Worm (Caenorhabditis elegans): Measurements from ENCODE around the gene ric-4.

The ric-4 gene

ce11 chrV:10270214-10270613, at the start of gene ric-4:
TSS of gene ric-4 (minus strand) at chrV:10270314.
- no peak for TF ChIP-seq madf-3 (GFP tag; IDR thresholded peaks at IDR 0.05)
- TF ChIP-seq C06A6.2 (GFP tag; conservative IDR thresholded peaks at IDR 0.05): no peak
- TF ChIP-seq zim-3 (tag; optimal IDR thresholded peaks at IDR 0.05): no peak
- TF ChIP-seq sea-2 (GFP tag; IDR thresholded peaks at IDR 0.05): no peak
- no peak for TF ChIP-seq F37B4.10 (GFP tag; IDR thresholded peaks at IDR 0.05)
- no peak for TF ChIP-seq dpl-1 (GFP tag; optimal IDR thresholded peaks at IDR 0.05)
- no peak for TF ChIP-seq attf-3 (GFP tag; conservative IDR thresholded peaks at IDR 0.05)
- TF ChIP-seq akir-1 (GFP tag; optimal IDR thresholded peaks at IDR 0.05): no peak
- TF ChIP-seq lin-35 (GFP tag; optimal IDR thresholded peaks at IDR 0.05): no peak
- TF ChIP-seq tbp1 (GFP tag; optimal IDR thresholded peaks at IDR 0.05): no peak
- TF ChIP-seq him-1 (tag; optimal IDR thresholded peaks at IDR 0.05): no peak
- TF ChIP-seq zfh-2 (GFP tag; conservative IDR thresholded peaks at IDR 0.05): no peak

ce11 chrV:10319434-10319833, 49.3 kb upstream of the ric-4 start, which contains the start of gene B0024.11:
TSS of gene B0024.11 (minus strand) at chrV:10319534.
- TF ChIP-seq bed-1 (GFP tag; IDR thresholded peaks at IDR 0.05) (no peak), egl-18 (GFP tag; IDR thresholded peaks at IDR 0.05) (no peak), zfh-2 (GFP tag; conservative IDR thresholded peaks at IDR 0.05) (no peak), F52B5.7 (tag; optimal IDR thresholded peaks at IDR 0.05) (no peak), let-607 (tag; optimal IDR thresholded peaks at IDR 0.05) (no peak), Y53G8AR.9 (GFP tag; conservative IDR thresholded peaks at IDR 0.05) (no peak)

- TF ChIP-seq lsy-27 (tag; optimal IDR thresholded peaks at IDR 0.05; ENCODE audit: borderline replicate concordance, insufficient read depth): no peak
- TF ChIP-seq attf-6 (GFP tag; IDR thresholded peaks at IDR 0.05): no peak
- TF ChIP-seq gei-17 (GFP tag; optimal IDR thresholded peaks at IDR 0.05): no peak
Measured at ce11 chrV:10317294-10317693, 47.2 kb upstream of the ric-4 start, which contains the start of gene asps-1. TSS of gene asps-1 (minus strand) at chrV:10317394.

- TF ChIP-seq fkh-3 (tag; optimal IDR thresholded peaks at IDR 0.05) (no peak), mcd-1 (GFP tag; IDR thresholded peaks at IDR 0.05) (no peak), Y95B8A.8 (GFP tag; IDR thresholded peaks at IDR 0.05) (no peak), madf-10 (tag; optimal IDR thresholded peaks at IDR 0.05) (no peak), cebp-2 (GFP tag; IDR thresholded peaks at IDR 0.05) (no peak), dox-1 (GFP tag; IDR thresholded peaks at IDR 0.05) (no peak), nhr-120 (GFP tag; IDR thresholded peaks at IDR 0.05) (no peak), let-607 (tag; optimal IDR thresholded peaks at IDR 0.05) (no peak), B0261.1 (tag; optimal IDR thresholded peaks at IDR 0.05) (no peak), attf-3 (GFP tag; conservative IDR thresholded peaks at IDR 0.05) (no peak), nhr-27 (tag; optimal IDR thresholded peaks at IDR 0.05) (no peak), mxl-1 (tag; optimal IDR thresholded peaks at IDR 0.05) (no peak)
Measured at ce11 chrV:10314371-10314770, 44.3 kb upstream of the ric-4 start, which contains the start of gene trx-2. TSS of gene trx-2 (plus strand) at chrV:10314671.

ce11 chrV:10313953-10314352, 43.8 kb upstream of the ric-4 start, which contains the start of gene gcy-6:
TSS of gene gcy-6 (minus strand) at chrV:10314053.
- TF ChIP-seq snpc-4 (GFP tag; optimal IDR thresholded peaks at IDR 0.05) (no peak), snpc-4 (tag; optimal IDR thresholded peaks at IDR 0.05) (no peak), zim-3 (tag; optimal IDR thresholded peaks at IDR 0.05) (no peak), Y53F4B.3 (GFP tag; IDR thresholded peaks at IDR 0.05) (no peak), xnd-1 (tag; optimal IDR thresholded peaks at IDR 0.05) (no peak), akir-1 (GFP tag; optimal IDR thresholded peaks at IDR 0.05) (no peak), athp-1 (tag; optimal IDR thresholded peaks at IDR 0.05) (no peak), D2030.7 (GFP tag; IDR thresholded peaks at IDR 0.05) (no peak), Y56A3A.18 (GFP tag; IDR thresholded peaks at IDR 0.05) (no peak), cebp-1 (GFP tag; IDR thresholded peaks at IDR 0.05) (no peak), cebp-1 (tag; optimal IDR thresholded peaks at IDR 0.05) (no peak), B0035.1 (tag; optimal IDR thresholded peaks at IDR 0.05) (no peak), aptf-3 (GFP tag; IDR thresholded peaks at IDR 0.05) (no peak), madf-8 (GFP tag; conservative IDR thresholded peaks at IDR 0.05) (no peak), madf-6 (GFP tag; IDR thresholded peaks at IDR 0.05) (no peak), tbx-9 (tag; optimal IDR thresholded peaks at IDR 0.05; ENCODE audit: borderline replicate concordance) (no peak)
